Fruit fly (Drosophila melanogaster) whole organism, wandering third instar larva: ENCODE measurements around the gene CG3764.

Experiments
- Dfd ChIP-seq: fragments of >200 bp; optimal IDR thresholded peaks from 2 replicates; lab custom pipeline; 2017; ENCODE audit warnings: missing biosample characterization, missing genetic modification characterization
- Hnf4 ChIP-seq: fragments of 200-800 bp; sonication (Bioruptor generic); optimal IDR thresholded peaks from 2 replicates; lab custom pipeline; 2016; ENCODE audit warnings: missing biosample characterization, mild to moderate bottlenecking, missing genetic modification characterization
- OdsH ChIP-seq: fragments of 200-800 bp; sonication (Bioruptor generic); optimal IDR thresholded peaks from 2 replicates; lab custom pipeline; 2016; ENCODE audit warnings: missing biosample characterization, mild to moderate bottlenecking, missing genetic modification characterization
- Vsx2 ChIP-seq: fragments of 200-300, 225-300 bp; sonication (Bioruptor generic); optimal IDR thresholded peaks from 2 replicates; lab custom pipeline; 2018; ENCODE audit warnings: missing biosample characterization, missing genetic modification characterization; ENCODE audit not compliant: partially characterized antibody
- dmrt93B ChIP-seq: fragments of 200-800 bp; sonication (Bioruptor generic); optimal IDR thresholded peaks from 2 replicates; lab custom pipeline; 2018; ENCODE audit warnings: missing biosample characterization, mild to moderate bottlenecking, missing genetic modification characterization
- h ChIP-seq: fragments of 200-800 bp; sonication (Bioruptor generic); optimal IDR thresholded peaks from 3 replicates; lab custom pipeline; 2016; ENCODE audit warnings: missing biosample characterization, mild to moderate bottlenecking, missing genetic modification characterization
- pan ChIP-seq: fragments of >200 bp; optimal IDR thresholded peaks from 2 replicates; lab custom pipeline; 2017
- psq ChIP-seq: fragments of 200-800 bp; sonication (Bioruptor generic); optimal IDR thresholded peaks from 3 replicates; lab custom pipeline; 2017; ENCODE audit warnings: missing biosample characterization, mild to moderate bottlenecking, missing genetic modification characterization, moderate library complexity
- sv ChIP-seq: fragments of 200-800 bp; sonication (Bioruptor generic); optimal IDR thresholded peaks from 3 replicates; lab custom pipeline; 2016; ENCODE audit warnings: missing biosample characterization, missing genetic modification characterization

dm6 chr3L:16989169-16989568 is 23.2 kb downstream of the CG3764 start:
- TF ChIP-seq Dfd: no peak
- TF ChIP-seq pan: no peak
- TF ChIP-seq Vsx2 (GFP tag; lab: Kevin White, UChicago): no peak
- peak; percentile 82 for TF ChIP-seq h (GFP tag; lab: Kevin White, UChicago)
- no peak for TF ChIP-seq dmrt93B (GFP tag; lab: Kevin White, UChicago)
- TF ChIP-seq OdsH: peak; percentile 84
- TF ChIP-seq sv (GFP tag; lab: Kevin White, UChicago): no peak
- TF ChIP-seq Hnf4 (GFP tag; lab: Kevin White, UChicago): no peak
- TF ChIP-seq psq: peak; percentile 81
